Worm (Caenorhabditis elegans): ENCODE data around the gene K10D11.4.

DNA sequence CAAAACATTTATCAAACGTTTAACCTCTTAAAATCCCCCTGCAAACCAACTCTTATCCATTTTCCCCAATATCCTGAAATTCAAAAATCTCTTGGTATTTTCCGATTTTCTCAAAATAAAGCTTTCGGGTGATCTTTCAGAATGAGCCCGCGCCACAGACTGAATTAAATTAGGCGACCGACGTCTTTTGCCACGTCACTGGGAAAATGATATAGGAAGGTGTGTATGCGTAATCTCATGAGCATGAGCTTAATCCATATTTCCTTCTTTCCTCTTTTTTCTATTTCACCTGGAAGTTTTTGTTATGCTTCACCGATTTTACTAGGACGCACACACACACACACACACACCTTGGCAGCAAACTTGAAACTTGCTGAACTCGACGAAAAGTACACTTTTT is 26.7 kb upstream of the K10D11.4 start:
- TF ChIP-seq him-1 (tag; optimal IDR thresholded peaks at IDR 0.05) (no peak), dao-5 (tag; optimal IDR thresholded peaks at IDR 0.05) (no peak)

Measured in whole organism, L4/young adult.